Fruit fly (Drosophila melanogaster): ENCODE measurements around the gene CG14958.

CG14958 gene

dm6 chr3L:3166200-3166695 is 23.5 kb upstream of the CG14958 start, which contains the start of gene Asciz:
Asciz (minus strand) TSS chr3L:3166250.
- TF ChIP-seq CG8478 (optimal IDR thresholded peaks at IDR 0.05) (no peak), CTCF (optimal IDR thresholded peaks at IDR 0.05) (no peak)

DNA sequence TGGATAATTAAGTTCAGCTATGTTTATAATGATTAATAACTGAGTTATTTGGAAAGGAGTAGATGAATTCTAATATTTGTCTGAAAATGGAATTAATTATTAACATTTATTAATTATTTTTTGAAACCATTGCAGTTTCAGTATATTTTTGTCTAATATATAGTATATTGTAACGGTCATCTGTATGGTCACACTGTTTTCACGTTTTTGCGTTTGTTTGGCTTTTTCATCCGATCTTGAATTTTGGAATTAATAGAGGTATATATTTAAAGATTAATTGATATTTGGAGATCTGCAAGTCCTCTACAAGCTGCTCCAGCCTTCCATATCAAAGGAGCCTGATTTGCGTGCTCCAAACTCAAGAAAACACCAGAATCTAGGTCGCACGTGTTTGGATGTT is 20.7 kb upstream of the CG14958 start, which contains the start of the genes CG32278 and CG32281:
Gene CG32278 (plus strand): TSS at position 180 of the 400 bp plus-strand sequence.
Gene CG32281 (plus strand): TSS at position 269 of the 400 bp plus-strand sequence.
- TF ChIP-seq CG8478 (optimal IDR thresholded peaks at IDR 0.05) (no peak), CTCF (optimal IDR thresholded peaks at IDR 0.05) (no peak)

DNA sequence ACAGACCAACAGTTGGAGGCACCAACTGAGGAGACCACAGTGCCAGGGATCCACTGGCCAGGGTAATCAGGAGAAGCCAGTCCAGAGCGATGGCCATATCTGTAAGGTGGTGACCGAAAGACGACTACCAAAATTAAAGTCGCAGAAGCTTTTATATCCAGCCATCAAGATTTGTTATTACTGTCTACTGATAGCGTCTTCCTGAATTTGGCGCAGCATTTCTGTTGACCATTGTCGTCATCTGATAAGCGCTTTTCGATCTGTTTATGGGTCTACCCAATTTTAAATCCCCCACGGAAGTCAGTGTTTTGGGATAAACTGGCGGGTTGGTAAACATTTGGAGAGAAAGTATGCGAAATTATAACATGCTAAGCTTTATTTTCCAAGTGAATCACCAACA is 17.3 kb upstream of the CG14958 start, which contains the start of gene CG14963:
Gene CG14963 (minus strand): TSS at position 101 of the 400 bp plus-strand sequence.
- TF ChIP-seq CTCF (optimal IDR thresholded peaks at IDR 0.05) (no peak), CG8478 (optimal IDR thresholded peaks at IDR 0.05) (no peak)

dm6 chr3L:3177872-3178271 is 11.9 kb upstream of the CG14958 start:
- TF ChIP-seq CTCF (optimal IDR thresholded peaks at IDR 0.05) (no peak), CG8478 (optimal IDR thresholded peaks at IDR 0.05) (no peak)

DNA sequence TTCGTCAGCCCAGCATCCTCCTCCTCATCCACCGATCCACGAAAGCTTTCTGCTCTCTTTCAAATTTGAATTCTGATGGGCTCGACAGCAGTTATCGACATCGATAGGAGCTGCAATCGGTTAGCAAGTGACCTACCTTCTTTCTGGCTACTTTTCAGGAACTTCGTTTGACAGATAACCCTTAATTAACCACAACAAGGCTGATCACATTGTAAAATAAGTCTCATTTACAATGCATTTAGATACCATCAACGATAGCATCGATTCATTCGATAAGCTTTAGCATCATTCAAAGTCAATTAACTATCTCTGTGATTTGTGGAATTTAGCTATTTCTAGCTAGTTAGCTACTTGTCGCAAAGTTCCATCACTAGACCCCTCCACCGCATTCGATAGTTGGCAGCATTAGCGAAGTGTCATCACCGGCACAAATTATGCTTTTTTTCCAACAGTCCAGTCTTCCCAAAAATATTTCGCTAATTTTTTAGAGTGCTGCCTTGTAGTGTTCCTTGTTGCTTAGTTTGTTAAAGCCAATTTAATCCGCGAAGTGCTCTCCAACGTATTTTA is 11.2 kb upstream of the CG14958 start, which contains the start of the genes MnM and Girdin:
Gene MnM (minus strand): TSS at position 51 of the 567 bp plus-strand sequence.
Gene Girdin (plus strand): TSS at position 401 of the 567 bp plus-strand sequence.
- TF ChIP-seq CTCF (optimal IDR thresholded peaks at IDR 0.05) = peak in 1 of 2 experiments; percentile 46
- TF ChIP-seq CG8478 (optimal IDR thresholded peaks at IDR 0.05) = no peak

dm6 chr3L:3179474-3179873 is 10.3 kb upstream of the CG14958 start:
- no peak for TF ChIP-seq CTCF (optimal IDR thresholded peaks at IDR 0.05)
- TF ChIP-seq CG8478 (optimal IDR thresholded peaks at IDR 0.05) = no peak

DNA sequence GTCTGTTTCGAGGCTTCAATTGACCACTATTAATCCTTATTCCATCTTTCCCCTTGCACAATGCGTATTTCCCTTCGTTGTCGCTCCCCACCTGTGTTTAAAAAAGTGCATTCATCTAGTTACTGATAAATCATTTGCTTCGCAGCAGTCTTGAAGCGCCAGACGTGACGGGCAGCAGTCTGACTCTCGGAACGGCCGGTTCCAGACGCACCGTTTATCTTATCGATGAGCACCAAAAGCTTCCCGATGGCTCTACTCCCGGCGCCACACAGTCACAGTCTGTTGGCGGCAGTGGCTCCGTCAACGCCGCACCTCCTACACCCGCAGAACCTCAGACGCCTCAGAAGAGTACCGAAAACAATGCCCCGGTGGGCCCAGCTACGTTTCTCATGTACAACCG is 5.7 kb upstream of the CG14958 start, which contains the start of gene CG42494:
Gene CG42494 (plus strand): TSS at position 301 of the 400 bp plus-strand sequence.
- TF ChIP-seq CG8478 (optimal IDR thresholded peaks at IDR 0.05) (no peak), CTCF (optimal IDR thresholded peaks at IDR 0.05) (no peak)

dm6 chr3L:3186364-3186763 is 3.4 kb upstream of the CG14958 start, which contains the start of gene CG32284:
CG32284 (plus strand) TSS chr3L:3186664.
- TF ChIP-seq CG8478 (optimal IDR thresholded peaks at IDR 0.05) (no peak), CTCF (optimal IDR thresholded peaks at IDR 0.05) (no peak)

DNA sequence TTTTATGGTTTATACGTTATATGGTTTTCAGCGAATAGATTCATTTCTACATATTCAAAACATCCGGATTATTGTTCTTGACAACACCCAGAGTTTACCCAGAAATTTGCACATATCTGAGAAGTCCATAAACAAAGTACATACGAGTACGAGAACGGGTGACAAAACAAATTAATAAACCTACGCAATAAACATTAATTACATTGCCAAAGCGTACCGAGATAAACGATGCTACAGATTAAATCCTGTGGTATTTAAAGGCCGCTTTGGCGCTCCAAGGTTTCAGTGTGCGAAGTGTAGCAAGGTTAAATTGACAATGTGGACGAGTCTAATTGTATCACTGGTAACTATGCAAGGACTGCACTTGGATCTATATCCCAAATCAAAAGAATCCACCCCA is 2.5 kb upstream of the CG14958 start, which contains the start of gene CG14957:
Gene CG14957 (plus strand): TSS at position 301 of the 400 bp plus-strand sequence.
- TF ChIP-seq CG8478 (optimal IDR thresholded peaks at IDR 0.05) = no peak
- TF ChIP-seq CTCF (optimal IDR thresholded peaks at IDR 0.05) = no peak

dm6 chr3L:3192333-3192894 is 2.6 kb downstream of the CG14958 start, which contains the start of gene CG14965:
CG14965 (minus strand) TSS chr3L:3192491.
- TF ChIP-seq CG8478 (optimal IDR thresholded peaks at IDR 0.05) (no peak), CTCF (optimal IDR thresholded peaks at IDR 0.05) (no peak)

dm6 chr3L:3192912-3193311 is 3.1 kb downstream of the CG14958 start, which contains the start of gene Hsp83:
Hsp83 (plus strand) TSS chr3L:3192969.
- no peak for TF ChIP-seq CTCF (optimal IDR thresholded peaks at IDR 0.05)
- no peak for TF ChIP-seq CG8478 (optimal IDR thresholded peaks at IDR 0.05)

- TF ChIP-seq CTCF (optimal IDR thresholded peaks at IDR 0.05) (no peak), CG8478 (optimal IDR thresholded peaks at IDR 0.05) (no peak)
Measured at dm6 chr3L:3194059-3194458, 4.3 kb downstream of the CG14958 start.

DNA sequence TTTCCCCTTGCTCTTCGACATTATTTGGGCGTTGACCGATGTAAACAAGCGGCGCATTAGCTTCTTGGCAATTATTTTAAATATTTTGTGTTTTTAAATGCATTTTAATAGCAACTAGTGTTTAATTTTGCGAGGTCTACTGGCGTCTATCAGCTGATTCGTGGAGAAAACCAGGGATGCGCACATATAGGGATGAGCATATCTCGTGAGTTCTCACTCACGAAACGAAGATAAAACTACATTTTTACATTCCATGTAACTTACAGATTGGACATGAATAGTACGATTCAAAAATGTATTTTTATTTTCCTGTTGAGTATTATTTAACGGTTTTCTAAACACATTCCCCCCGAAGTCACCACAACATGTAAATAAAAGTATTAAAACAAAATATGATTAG is 7.7 kb downstream of the CG14958 start, which contains the start of gene CG14966:
Gene CG14966 (minus strand): TSS at position 168 of the 400 bp plus-strand sequence.
- TF ChIP-seq CG8478 (optimal IDR thresholded peaks at IDR 0.05) = no peak
- peak in 1 of 2 experiments; percentile 39 for TF ChIP-seq CTCF (optimal IDR thresholded peaks at IDR 0.05)

DNA sequence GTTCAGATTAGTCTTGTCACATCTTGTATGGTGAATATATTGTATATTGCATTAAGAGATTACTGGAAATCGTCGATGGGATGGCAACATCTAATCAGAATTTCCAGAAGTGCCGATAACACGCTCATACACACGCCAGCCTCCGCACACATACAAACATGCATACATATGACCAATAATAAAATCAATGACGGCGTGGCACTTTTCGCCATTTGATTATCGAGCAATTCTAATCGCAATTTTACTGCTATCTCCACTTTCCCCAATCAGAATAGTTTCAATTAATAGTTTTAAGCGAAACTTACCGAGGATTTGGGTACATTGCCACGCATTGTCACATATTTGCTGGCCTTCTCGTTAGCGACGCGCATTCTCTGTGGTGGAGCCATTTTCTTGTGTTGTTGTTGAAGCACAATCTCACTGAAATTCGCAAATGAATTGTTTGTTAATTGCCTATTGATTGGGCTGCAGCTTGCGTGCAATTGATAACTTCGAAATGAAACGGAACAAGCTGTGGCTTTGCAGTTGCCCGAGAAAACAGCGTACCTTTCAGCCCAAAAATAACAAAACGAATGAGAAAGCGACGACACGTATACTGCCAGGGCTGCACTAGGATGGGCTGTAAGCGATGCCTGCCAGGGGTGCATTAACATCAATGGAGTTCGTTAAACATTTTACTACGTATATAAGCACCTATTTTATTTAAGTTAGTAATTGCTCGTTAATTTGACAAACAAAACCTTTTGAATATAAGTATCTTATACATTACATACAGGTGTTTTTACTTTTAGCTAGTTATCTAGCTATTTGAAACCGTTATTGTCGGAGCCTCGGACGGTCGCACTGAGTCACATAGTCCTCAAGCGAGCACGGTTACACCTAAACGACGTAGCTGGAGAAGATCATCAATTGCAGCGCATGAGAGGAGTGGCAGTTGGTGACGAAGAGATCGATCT is 8.9 kb downstream of the CG14958 start, which contains the start of the genes CG32276 and gry:
Gene CG32276 (minus strand): TSS at position 601 of the 956 bp plus-strand sequence.
Gene gry (plus strand): TSS at position 644 of the 956 bp plus-strand sequence.
- no peak for TF ChIP-seq CG8478 (optimal IDR thresholded peaks at IDR 0.05)
- TF ChIP-seq CTCF (optimal IDR thresholded peaks at IDR 0.05) = no peak
